Fruit fly (Drosophila melanogaster) Kc167 (cell line): Measurements from ENCODE around the gene MED19.

Experiments used
- Sin3A ChIP-seq: fragments of >200 bp; optimal IDR thresholded peaks from 2 replicates; lab custom pipeline; 2018; ENCODE audit warnings: missing external identifiers
- insv ChIP-seq: fragments of >200 bp; optimal IDR thresholded peaks from 3 replicates; lab custom pipeline; 2018; ENCODE audit warnings: missing external identifiers
- psq ChIP-seq: fragments of >200 bp; optimal IDR thresholded peaks from 2 replicates; lab custom pipeline; 2017; ENCODE audit warnings: missing external identifiers
- ttk ChIP-seq: sonication (Bioruptor generic); optimal IDR thresholded peaks from 2 replicates; lab custom pipeline; 2017; ENCODE audit warnings: missing external identifiers

- TF ChIP-seq ttk (lab: Kevin White, UChicago) (no peak), psq (lab: Kevin White, UChicago) (no peak), Sin3A (no peak), insv (lab: Kevin White, UChicago) (no peak)
Measured at dm6 chr3L:17887393-17887792, 41.1 kb upstream of the MED19 start, which contains the start of gene CG7402.
